Fruit fly (Drosophila melanogaster): Measurements from ENCODE around the gene CG4459.

DNA sequence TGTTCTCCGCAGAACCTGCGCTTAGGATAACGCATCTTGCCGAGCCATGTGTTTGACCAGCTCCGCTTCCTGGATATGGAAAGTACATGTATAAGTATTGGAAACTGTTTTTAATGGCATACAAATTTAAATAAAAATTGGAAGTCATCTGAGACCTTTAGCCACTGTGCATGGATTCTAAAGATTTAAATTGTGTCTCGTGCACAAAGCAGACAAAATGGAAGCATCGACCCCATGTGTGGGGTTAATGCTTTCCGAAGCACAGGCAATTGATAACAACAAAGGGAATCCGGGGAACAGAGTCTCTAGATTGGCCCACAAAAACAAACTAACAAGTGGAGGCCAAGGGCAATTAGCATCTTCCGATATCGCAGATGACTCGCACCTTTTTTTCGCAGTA is 26.7 kb downstream of the CG4459 start:
- TF ChIP-seq CG8478 (optimal IDR thresholded peaks at IDR 0.05), result no peak
- no peak for TF ChIP-seq CTCF (optimal IDR thresholded peaks at IDR 0.05)

Data from S2 (cell line).